Fruit fly (Drosophila melanogaster): ENCODE measurements around the gene PMCA.
A peak's percentile ranks its signal among the peaks of the same experiment; 100 is the strongest.

- TF ChIP-seq CG7045 (GFP tag; optimal IDR thresholded peaks at IDR 0.05), result no peak
- TF ChIP-seq kay (GFP tag; ENCODE audit: borderline replicate concordance), result peak; percentile 4
- TF ChIP-seq toe (GFP tag; optimal IDR thresholded peaks at IDR 0.05), result no peak
- TF ChIP-seq CG14711 (tag; optimal IDR thresholded peaks at IDR 0.05), result no peak
These were observed 182 bp upstream of the PMCA start for dm6 chr4:358930-359268.

All from whole organism, adult.